Worm (Caenorhabditis elegans): ENCODE results near the gene plep-1.

ce11 chrII:4299227-4299703, 12.8 kb downstream of the plep-1 start, which contains the start of gene sco-1:
- TF ChIP-seq ces-1 (GFP tag; optimal IDR thresholded peaks at IDR 0.05): peak; percentile 42
- TF ChIP-seq skn-1 (tag; optimal IDR thresholded peaks at IDR 0.05): no peak
- peak; percentile 93 for TF ChIP-seq lin-13 (GFP tag; optimal IDR thresholded peaks at IDR 0.05)
- TF ChIP-seq nhr-11 (tag; optimal IDR thresholded peaks at IDR 0.05): peak; percentile 90
- TF ChIP-seq attf-4 (tag; optimal IDR thresholded peaks at IDR 0.05): no peak

Measured in whole organism, L4 larva.